Worm (Caenorhabditis elegans): ENCODE data around the gene scav-2.

DNA sequence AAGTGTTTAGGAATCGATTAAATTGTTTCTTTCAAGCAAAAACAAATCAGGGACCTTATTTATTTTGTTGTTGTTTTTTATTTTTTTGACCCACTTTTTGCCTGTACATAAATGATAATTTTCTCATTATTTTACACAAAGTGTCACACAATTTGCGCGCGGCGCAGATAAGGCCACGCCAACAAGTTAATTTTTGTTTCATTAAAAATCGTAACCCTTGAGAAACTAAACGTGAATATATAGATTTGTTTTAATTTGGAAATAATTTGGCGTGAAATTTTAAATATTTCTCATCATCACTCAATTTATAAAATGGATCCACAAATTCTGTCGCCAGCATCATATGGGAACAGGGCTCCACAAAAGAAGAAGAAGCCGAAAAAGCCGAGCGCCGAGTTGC is 25.4 kb upstream of the scav-2 start, which contains the start of gene T05D4.5:
- TF ChIP-seq W03F9.2 (tag; optimal IDR thresholded peaks at IDR 0.05) (no peak), dao-5 (tag; optimal IDR thresholded peaks at IDR 0.05) (no peak), him-1 (tag; optimal IDR thresholded peaks at IDR 0.05) (no peak)

Data from whole organism, L4/young adult.